Fruit fly (Drosophila melanogaster) whole organism, embryonic: ENCODE results near the gene GstD7.

ENCODE experiments used
- Abd-B ChIP-seq: fragments of 200-800 bp; sonication (Bioruptor generic); optimal IDR thresholded peaks from 2 replicates; lab custom pipeline; 2018; ENCODE audit warnings: missing biosample characterization, mild to moderate bottlenecking, missing genetic modification characterization, moderate library complexity
- Aef1 ChIP-seq: fragments of 200-800 bp; sonication (Bioruptor generic); IDR thresholded peaks from 3 replicates; pipeline ENCODE4 v1.3.6; 2022; ENCODE audit warnings: missing biosample characterization, missing genetic modification characterization
- Bgb ChIP-seq: fragments of 200-800 bp; sonication (Bioruptor generic); IDR thresholded peaks from 2 replicates; pipeline ENCODE4 v1.3.6; 2022; ENCODE audit warnings: missing biosample characterization, missing genetic modification characterization; ENCODE audit not compliant: partially characterized antibody
- CG10209 ChIP-seq: fragments of 200-800 bp; sonication (Bioruptor generic); optimal IDR thresholded peaks from 3 replicates; lab custom pipeline; 2017; ENCODE audit warnings: missing biosample characterization, mild to moderate bottlenecking, missing genetic modification characterization, missing genetic modification reagents
- CG11456 ChIP-seq: fragments of 200-800 bp; sonication (Bioruptor generic); IDR thresholded peaks from 3 replicates; pipeline ENCODE4 v1.3.6; 2022; ENCODE audit warnings: missing biosample characterization, missing genetic modification characterization
- CG1233 ChIP-seq: fragments of 200-800 bp; sonication (Bioruptor generic); optimal IDR thresholded peaks from 4 replicates; lab custom pipeline; 2018; ENCODE audit warnings: missing biosample characterization, mild to moderate bottlenecking, missing genetic modification characterization
- CG13287 ChIP-seq: fragments of 200-800 bp; sonication (Bioruptor generic); IDR thresholded peaks from 2 replicates; pipeline ENCODE4 v1.3.6; 2022; ENCODE audit warnings: missing biosample characterization, missing genetic modification characterization; ENCODE audit not compliant: partially characterized antibody
- CG14667 ChIP-seq: fragments of 200-800 bp; sonication (Bioruptor generic); IDR thresholded peaks from 2 replicates; pipeline ENCODE4 v1.3.6; 2022; ENCODE audit warnings: missing biosample characterization, missing genetic modification characterization
- CG15073 ChIP-seq: fragments of 200-800 bp; sonication (Bioruptor generic); optimal IDR thresholded peaks from 2 replicates; lab custom pipeline; 2016; ENCODE audit warnings: missing biosample characterization, missing genetic modification characterization
- CG18011 ChIP-seq: fragments of 200-800 bp; sonication (Bioruptor generic); optimal IDR thresholded peaks from 2 replicates; lab custom pipeline; 2017; ENCODE audit warnings: missing biosample characterization, missing genetic modification characterization, mild to moderate bottlenecking, moderate library complexity, missing genotype
- CG1832 ChIP-seq: fragments of 200-800 bp; sonication (Bioruptor generic); optimal IDR thresholded peaks from 2 replicates; lab custom pipeline; 2017; ENCODE audit warnings: missing biosample characterization, mild to moderate bottlenecking, missing genetic modification characterization, inconsistent platforms
- CG2129 ChIP-seq: fragments of 200-800 bp; sonication (Bioruptor generic); IDR thresholded peaks from 2 replicates; pipeline ENCODE4 v1.3.6; 2022; ENCODE audit warnings: missing biosample characterization, missing genetic modification characterization; ENCODE audit not compliant: partially characterized antibody
- CG2202 ChIP-seq: fragments of 200-800 bp; sonication (Bioruptor generic); optimal IDR thresholded peaks from 2 replicates; lab custom pipeline; 2018; ENCODE audit warnings: missing biosample characterization, mild to moderate bottlenecking, missing genetic modification characterization
- CG31388 ChIP-seq: fragments of 200-800 bp; sonication (Bioruptor generic); optimal IDR thresholded peaks from 2 replicates; lab custom pipeline; 2016; ENCODE audit warnings: missing biosample characterization, missing genetic modification characterization
- CG3838 ChIP-seq: fragments of 200-800 bp; sonication (Bioruptor generic); optimal IDR thresholded peaks from 3 replicates; lab custom pipeline; 2016; ENCODE audit warnings: missing biosample characterization, missing genetic modification characterization
- CG43689 ChIP-seq: fragments of 200-800 bp; sonication (Bioruptor generic); IDR thresholded peaks from 2 replicates; pipeline ENCODE4 v1.3.6; 2022; ENCODE audit warnings: missing biosample characterization, missing genetic modification characterization
- CG6254 ChIP-seq: fragments of 200-800 bp; sonication (Bioruptor generic); optimal IDR thresholded peaks from 3 replicates; lab custom pipeline; 2017; ENCODE audit warnings: mild to moderate bottlenecking, missing biosample characterization, missing genetic modification reagents, missing genetic modification characterization
- CG6689 ChIP-seq: fragments of 200-800 bp; sonication (Bioruptor generic); IDR thresholded peaks from 2 replicates; pipeline ENCODE4 v1.3.6; 2022; ENCODE audit warnings: missing biosample characterization, missing genetic modification characterization
- D ChIP-seq, 2 experiments: fragments of 200-800 bp in 1 of 2; fragments of >200 bp in 1 of 2; sonication (Bioruptor generic) in 1 of 2; optimal IDR thresholded peaks; 2 replicates in 1 of 2; 3 replicates in 1 of 2; lab custom pipeline; 2017; ENCODE audit warnings: mild to moderate bottlenecking in 1 of 2, missing biosample characterization in 1 of 2, missing genetic modification characterization in 1 of 2, missing genetic modification reagents in 1 of 2
- Dbx ChIP-seq: fragments of 200-800 bp; sonication (Bioruptor generic); IDR thresholded peaks from 3 replicates; pipeline ENCODE4 v1.3.6; 2022; ENCODE audit warnings: missing biosample characterization, missing genetic modification characterization
- Eip74EF ChIP-seq, 2 experiments: fragments of 200-800 bp in 1 of 2; fragments of >200 bp in 1 of 2; sonication (Bioruptor generic) in 1 of 2; optimal IDR thresholded peaks; 2 replicates each; lab custom pipeline; 2017 to 2019; ENCODE audit warnings: missing biosample characterization in 2 of 2, missing genetic modification characterization in 2 of 2, mild to moderate bottlenecking in 1 of 2, moderate library complexity in 1 of 2
- Elba2 ChIP-seq: fragments of 200-800 bp; sonication (Bioruptor generic); optimal IDR thresholded peaks from 3 replicates; lab custom pipeline; 2016; ENCODE audit warnings: missing biosample characterization, missing genetic modification characterization
- Ets65A ChIP-seq: fragments of 200-800 bp; sonication (Bioruptor generic); peaks from one replicate; lab custom pipeline; 2016; ENCODE audit warnings: missing biosample characterization, missing genetic modification characterization
- Fer1 ChIP-seq: fragments of 200-800 bp; sonication (Bioruptor generic); optimal IDR thresholded peaks from 2 replicates; lab custom pipeline; 2017; ENCODE audit warnings: missing biosample characterization, mild to moderate bottlenecking, missing genetic modification characterization
- H15 ChIP-seq: fragments of 200-800 bp; sonication (Bioruptor generic); IDR thresholded peaks from 3 replicates; pipeline ENCODE4 v1.3.6; 2022; ENCODE audit warnings: missing biosample characterization, missing genetic modification characterization
- Hey ChIP-seq: fragments of 200-800 bp; sonication (Bioruptor generic); optimal IDR thresholded peaks from 3 replicates; lab custom pipeline; 2018; ENCODE audit warnings: missing biosample characterization, mild to moderate bottlenecking, missing genetic modification characterization
- Lpt ChIP-seq: fragments of >200 bp; optimal IDR thresholded peaks from 2 replicates; lab custom pipeline; 2018; ENCODE audit warnings: missing biosample characterization, missing genetic modification characterization
- Side ChIP-seq: fragments of 200-800 bp; sonication (Bioruptor generic); optimal IDR thresholded peaks from 2 replicates; lab custom pipeline; 2016; ENCODE audit warnings: missing biosample characterization, missing genetic modification characterization
- Sox100B ChIP-seq: fragments of 200-800 bp; sonication (Bioruptor generic); optimal IDR thresholded peaks from 3 replicates; lab custom pipeline; 2018; ENCODE audit warnings: missing biosample characterization, mild to moderate bottlenecking, missing genetic modification characterization
- Xrp1 ChIP-seq: fragments of 200-800 bp; sonication (Bioruptor generic); IDR thresholded peaks from 2 replicates; pipeline ENCODE4 v1.3.6; 2022; ENCODE audit warnings: missing biosample characterization, missing genetic modification characterization
- bsh ChIP-seq, 2 experiments: fragments of 200-800 bp; sonication (Bioruptor generic); optimal IDR thresholded peaks; 2 replicates each; lab custom pipeline; 2017 to 2018; ENCODE audit warnings: mild to moderate bottlenecking in 2 of 2, missing biosample characterization in 2 of 2, missing genetic modification characterization in 2 of 2, moderate library complexity in 1 of 2
- cg ChIP-seq: fragments of 200-800 bp; sonication (Bioruptor generic); optimal IDR thresholded peaks from 3 replicates; lab custom pipeline; 2019; ENCODE audit warnings: missing biosample characterization, mild to moderate bottlenecking, missing genetic modification characterization, moderate library complexity
- chinmo ChIP-seq: fragments of 200-800 bp; sonication (Bioruptor generic); IDR thresholded peaks from 4 replicates; pipeline ENCODE4 v1.3.6; 2022; ENCODE audit warnings: missing biosample characterization, missing genetic modification characterization; ENCODE audit not compliant: partially characterized antibody
- chm ChIP-seq: fragments of 200-800 bp; sonication (Bioruptor generic); IDR thresholded peaks from 2 replicates; pipeline ENCODE4 v1.3.6; 2022; ENCODE audit warnings: missing biosample characterization, missing genetic modification characterization
- en ChIP-seq: fragments of 200-800 bp; sonication (Bioruptor generic); optimal IDR thresholded peaks from 2 replicates; lab custom pipeline; 2016; ENCODE audit warnings: missing biosample characterization, missing genetic modification characterization
- exex ChIP-seq: fragments of 200-800 bp; sonication (Bioruptor generic); optimal IDR thresholded peaks from 4 replicates; lab custom pipeline; 2018; ENCODE audit warnings: missing biosample characterization, mild to moderate bottlenecking, missing genetic modification characterization, moderate library complexity
- ftz-f1 ChIP-seq: fragments of 200-800 bp; sonication (Bioruptor generic); optimal IDR thresholded peaks from 2 replicates; lab custom pipeline; 2016; ENCODE audit warnings: missing biosample characterization, missing genetic modification characterization
- gem ChIP-seq: fragments of 200-800 bp; sonication (Bioruptor generic); optimal IDR thresholded peaks from 2 replicates; lab custom pipeline; 2019; ENCODE audit warnings: missing biosample characterization, mild to moderate bottlenecking, missing genetic modification characterization, moderate library complexity
- kay ChIP-seq: fragments of 200-800 bp; sonication (Bioruptor generic); optimal IDR thresholded peaks from 2 replicates; lab custom pipeline; 2016; ENCODE audit warnings: missing biosample characterization, missing genetic modification characterization
- lab ChIP-seq: fragments of 200-800 bp; sonication (Bioruptor generic); optimal IDR thresholded peaks from 3 replicates; lab custom pipeline; 2017; ENCODE audit warnings: missing biosample characterization, missing genetic modification characterization, mild to moderate bottlenecking, moderate library complexity, missing genetic modification reagents
- lbe ChIP-seq: fragments of 200-800 bp; sonication (Bioruptor generic); optimal IDR thresholded peaks from 2 replicates; lab custom pipeline; 2016; ENCODE audit warnings: missing biosample characterization, mild to moderate bottlenecking, missing genetic modification characterization
- mam ChIP-seq: fragments of 200-800 bp; sonication (Bioruptor generic); optimal IDR thresholded peaks from 3 replicates; lab custom pipeline; 2016; ENCODE audit warnings: missing biosample characterization, missing genetic modification characterization
- nerfin-2 ChIP-seq: fragments of 200-800 bp; sonication (Bioruptor generic); IDR thresholded peaks from 2 replicates; pipeline ENCODE4 v1.3.6; 2022; ENCODE audit warnings: missing biosample characterization, missing genetic modification characterization; ENCODE audit not compliant: partially characterized antibody
- sens ChIP-seq: fragments of 200-800 bp; sonication (Bioruptor generic); peaks from one replicate; lab custom pipeline; 2016; ENCODE audit warnings: missing biosample characterization, missing genetic modification characterization
- sima ChIP-seq: fragments of 200-800 bp; sonication (Bioruptor generic); optimal IDR thresholded peaks from 2 replicates; lab custom pipeline; 2016; ENCODE audit warnings: missing biosample characterization, missing genetic modification characterization
- sisA ChIP-seq: fragments of 200-800 bp; sonication (Bioruptor generic); IDR thresholded peaks from 2 replicates; pipeline ENCODE4 v1.3.6; 2022; ENCODE audit warnings: missing biosample characterization, missing genetic modification characterization
- so ChIP-seq: fragments of 200-800 bp; sonication (Bioruptor generic); IDR thresholded peaks from 3 replicates; pipeline ENCODE4 v1.3.6; 2022; ENCODE audit warnings: missing biosample characterization, missing genetic modification characterization
- sr ChIP-seq: fragments of 200-800 bp; sonication (Bioruptor generic); IDR thresholded peaks from 3 replicates; pipeline ENCODE4 v1.3.6; 2022; ENCODE audit warnings: missing biosample characterization, missing genetic modification characterization

GstD7 gene

dm6 chr3R:12398620-12399247 lies 20.4 kb downstream of the GstD7 start, which contains the start of gene Cyp9f3 (continued):
- TF ChIP-seq lbe (no peak), Eip74EF (GFP tag; optimal IDR thresholded peaks at IDR 0.05; lab: Kevin White, UChicago) (no peak), chm (peak; percentile 43), sens (GFP tag; lab: Kevin White, UChicago) (peak; percentile 1), Bgb (GFP tag; lab: Robert Waterston, UW) (no peak), mam (GFP tag; lab: Kevin White, UChicago) (no peak), chinmo (0 out of 4 replicates have a peak, but pooled peaks have one; percentile 43), Aef1 (GFP tag; lab: Robert Waterston, UW) (no peak), CG2202 (no peak), CG18011 (GFP tag; lab: Kevin White, UChicago) (peak; percentile 9), kay (GFP tag; lab: Kevin White, UChicago) (no peak), gem (no peak), Fer1 (GFP tag; lab: Kevin White, UChicago) (no peak), sr (GFP tag; lab: Robert Waterston, UW) (no peak), CG3838 (GFP tag; lab: Kevin White, UChicago) (peak; percentile 10), D (optimal IDR thresholded peaks at IDR 0.05; lab: Kevin White, UChicago) (no peak), D (GFP tag; optimal IDR thresholded peaks at IDR 0.05; lab: Kevin White, UChicago) (no peak), exex (tag; lab: Kevin White, UChicago) (peak; percentile 53), CG15073 (GFP tag; lab: Kevin White, UChicago) (no peak), en (GFP tag; lab: Kevin White, UChicago) (no peak), Sox100B (GFP tag; lab: Kevin White, UChicago) (no peak), CG2129 (no peak), bsh (GFP tag; optimal IDR thresholded peaks at IDR 0.05; lab: Kevin White, UChicago) (no peak), lab (GFP tag; lab: Kevin White, UChicago) (peak; percentile 25), ftz-f1 (GFP tag; lab: Kevin White, UChicago) (peak; percentile 75), Dbx (GFP tag; lab: Robert Waterston, UW) (no peak), Hey (tag; lab: Kevin White, UChicago) (no peak), sima (GFP tag; lab: Kevin White, UChicago) (no peak), Abd-B (GFP tag; lab: Kevin White, UChicago) (no peak), sisA (no peak), H15 (GFP tag; lab: Robert Waterston, UW) (no peak), Lpt (GFP tag; lab: Kevin White, UChicago) (no peak), CG14667 (no peak), CG43689 (GFP tag; lab: Robert Waterston, UW) (no peak), Ets65A (GFP tag; lab: Kevin White, UChicago) (peak; percentile 50), CG6689 (GFP tag; lab: Robert Waterston, UW) (no peak), cg (peak; percentile 40), CG1832 (no peak), Xrp1 (no peak), CG1233 (GFP tag; lab: Kevin White, UChicago) (no peak), Elba2 (GFP tag; lab: Kevin White, UChicago) (no peak), CG11456 (GFP tag; lab: Robert Waterston, UW) (no peak), Side (GFP tag; lab: Kevin White, UChicago) (no peak), CG10209 (GFP tag; lab: Kevin White, UChicago) (no peak), nerfin-2 (GFP tag; lab: Robert Waterston, UW) (0 out of 2 replicates have a peak, but pooled peaks have one; percentile 20), CG13287 (peak; percentile 25; the same call in 1 of the 2 replicates), CG6254 (GFP tag; lab: Kevin White, UChicago) (no peak), so (GFP tag; lab: Robert Waterston, UW) (no peak), CG31388 (GFP tag; lab: Kevin White, UChicago) (no peak)
